Worm (Caenorhabditis elegans) whole organism, midembryonic: Measurements from ENCODE around the gene znf-622.

Experiments used
- flt-1 ChIP-seq: fragments of 200-800 bp; sonication (Bioruptor generic); IDR thresholded peaks from 2 replicates; pipeline ENCODE4 v1.3.6; 2022; ENCODE audit warnings: missing genetic modification characterization, missing compliant biosample characterization
- med-1 ChIP-seq: sonication (generic microtip); optimal IDR thresholded peaks from 2 replicates; lab custom pipeline; 2017; ENCODE audit warnings: missing genetic modification characterization, mild to moderate bottlenecking, missing compliant biosample characterization, antibody characterized with exemption, missing genetic modification reagents; ENCODE audit not compliant: insufficient read depth
- tab-1 ChIP-seq: fragments of 200-800 bp; sonication (Bioruptor generic); IDR thresholded peaks from 2 replicates; pipeline ENCODE4 v1.3.6; 2022; ENCODE audit warnings: missing genetic modification characterization, missing compliant biosample characterization
- ztf-29 ChIP-seq: fragments of 200-800 bp; sonication (Bioruptor generic); IDR thresholded peaks from 2 replicates; pipeline ENCODE4 v1.3.6; 2022; ENCODE audit warnings: missing genetic modification reagents, missing genetic modification characterization, missing compliant biosample characterization

DNA sequence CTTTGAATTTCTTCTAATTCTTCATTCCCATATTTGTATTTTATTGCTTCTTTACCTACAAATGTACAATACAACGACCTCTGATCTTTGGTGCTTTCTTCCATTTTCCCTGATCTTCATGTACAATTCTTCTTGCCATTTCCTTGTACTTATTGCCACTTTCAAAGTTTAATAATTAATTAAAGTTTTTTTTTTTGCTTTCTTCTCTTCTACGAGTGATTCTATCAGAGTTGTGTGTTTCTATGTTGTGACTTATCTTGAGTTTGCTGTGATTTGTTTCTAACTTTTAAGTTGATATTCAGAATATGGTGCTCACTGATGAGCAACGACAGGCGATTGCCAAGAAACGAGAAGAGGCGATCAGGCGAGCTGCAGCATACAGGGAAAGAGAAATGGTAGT lies 9.2 kb downstream of the znf-622 start, which contains the start of gene smrc-1:
- TF ChIP-seq med-1 (GFP tag; lab: Kevin White, UChicago) (no peak), ztf-29 (GFP tag; lab: Robert Waterston, UW) (no peak), flt-1 (GFP tag; lab: Robert Waterston, UW) (no peak), tab-1 (GFP tag; lab: Robert Waterston, UW) (no peak)
